Worm (Caenorhabditis elegans) whole organism, midembryonic: ENCODE measurements around the gene aptf-1.

ENCODE experiments used
- T22C8.4 ChIP-seq: fragments of 200-800 bp; sonication (Bioruptor generic); IDR thresholded peaks from 2 replicates; pipeline ENCODE4 v1.3.6; 2022; ENCODE audit warnings: missing genetic modification characterization, missing compliant biosample characterization
- cog-1 ChIP-seq: sonication (generic microtip); optimal IDR thresholded peaks from 2 replicates; lab custom pipeline; 2016; ENCODE audit warnings: missing genetic modification characterization, missing compliant biosample characterization
- flt-1 ChIP-seq: fragments of 200-800 bp; sonication (Bioruptor generic); IDR thresholded peaks from 2 replicates; pipeline ENCODE4 v1.3.6; 2022; ENCODE audit warnings: missing genetic modification characterization, missing compliant biosample characterization
- klf-2 ChIP-seq: fragments of 200-800 bp; sonication (Bioruptor generic); conservative IDR thresholded peaks from 2 replicates; pipeline ENCODE4 v1.3.6; 2022; ENCODE audit warnings: missing genetic modification reagents, missing genetic modification characterization, missing compliant biosample characterization
- med-1 ChIP-seq: sonication (generic microtip); optimal IDR thresholded peaks from 2 replicates; lab custom pipeline; 2017; ENCODE audit warnings: missing genetic modification characterization, mild to moderate bottlenecking, missing compliant biosample characterization, antibody characterized with exemption, missing genetic modification reagents; ENCODE audit not compliant: insufficient read depth
- ref-1 ChIP-seq: fragments of 200-800 bp; sonication (Bioruptor generic); conservative IDR thresholded peaks from 2 replicates; pipeline ENCODE4 v1.3.6; 2022; ENCODE audit warnings: missing genetic modification reagents, missing genetic modification characterization, missing compliant biosample characterization
- tab-1 ChIP-seq: fragments of 200-800 bp; sonication (Bioruptor generic); IDR thresholded peaks from 2 replicates; pipeline ENCODE4 v1.3.6; 2022; ENCODE audit warnings: missing genetic modification characterization, missing compliant biosample characterization
- ztf-23 ChIP-seq: fragments of 200-800 bp; sonication (Bioruptor generic); IDR thresholded peaks from 2 replicates; pipeline ENCODE4 v1.3.6; 2022; ENCODE audit warnings: missing genetic modification reagents, missing genetic modification characterization, missing compliant biosample characterization
- ztf-29 ChIP-seq: fragments of 200-800 bp; sonication (Bioruptor generic); IDR thresholded peaks from 2 replicates; pipeline ENCODE4 v1.3.6; 2022; ENCODE audit warnings: missing genetic modification reagents, missing genetic modification characterization, missing compliant biosample characterization

The aptf-1 gene

DNA sequence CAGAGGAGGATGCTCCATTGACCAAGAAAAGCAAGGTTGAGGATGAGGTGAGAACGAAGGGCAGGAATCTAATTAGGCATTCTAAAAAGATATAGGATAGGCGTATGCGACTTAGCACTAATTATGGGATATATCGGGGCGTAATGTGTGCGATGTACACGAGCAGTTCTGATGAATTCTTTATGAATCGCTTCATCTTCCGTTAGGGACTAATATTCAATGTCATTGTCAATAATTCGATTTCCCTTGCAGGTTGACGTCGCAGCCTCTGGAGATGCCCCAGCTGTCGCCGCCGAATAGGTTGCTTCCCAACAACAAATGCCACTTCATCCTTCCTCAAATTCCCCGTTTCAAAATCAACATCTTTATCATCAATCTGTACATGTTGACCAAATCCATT lies 38.4 kb downstream of the aptf-1 start:
- TF ChIP-seq klf-2 (GFP tag; lab: Robert Waterston, UW) (no peak), ztf-23 (GFP tag; lab: Robert Waterston, UW) (no peak), ref-1 (GFP tag; lab: Robert Waterston, UW) (no peak), tab-1 (GFP tag; lab: Robert Waterston, UW) (no peak), ztf-29 (GFP tag; lab: Robert Waterston, UW) (no peak), cog-1 (tag; lab: Kevin White, UChicago) (no peak)

DNA sequence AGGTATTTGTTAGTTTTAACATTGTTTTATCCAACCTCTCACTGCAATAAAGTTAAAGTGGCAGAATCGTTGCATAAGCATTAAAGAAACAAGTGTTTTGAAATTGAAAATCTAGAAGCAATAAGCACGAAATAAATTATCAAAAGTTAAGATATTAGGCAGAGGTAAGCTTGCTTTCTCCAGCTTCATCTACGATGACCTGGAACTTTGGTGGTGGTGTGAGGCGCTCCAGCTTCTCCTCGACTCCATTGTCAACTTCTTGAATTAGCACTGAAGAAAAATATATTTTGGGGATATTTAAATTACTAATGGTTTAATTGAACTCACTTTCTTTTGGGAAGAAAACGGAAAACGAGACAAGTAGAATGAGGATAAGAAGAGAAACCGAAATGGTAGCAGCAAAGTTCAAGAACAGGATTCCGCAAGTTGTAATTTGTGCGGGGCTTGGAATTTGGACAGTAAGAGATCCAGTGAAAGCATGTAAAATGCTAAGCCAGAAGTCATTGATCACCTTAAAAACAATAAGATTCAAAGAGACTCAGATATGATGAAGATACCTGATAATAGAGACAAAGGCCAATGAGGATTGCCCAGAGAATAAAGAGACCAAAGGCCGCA lies 39.0 kb downstream of the aptf-1 start:
- TF ChIP-seq med-1 (GFP tag; lab: Kevin White, UChicago) (no peak), ztf-29 (GFP tag; lab: Robert Waterston, UW) (no peak), cog-1 (tag; lab: Kevin White, UChicago) (no peak), tab-1 (GFP tag; lab: Robert Waterston, UW) (no peak), klf-2 (GFP tag; lab: Robert Waterston, UW) (no peak), ztf-23 (GFP tag; lab: Robert Waterston, UW) (no peak), flt-1 (GFP tag; lab: Robert Waterston, UW) (no peak), T22C8.4 (no peak), ref-1 (GFP tag; lab: Robert Waterston, UW) (no peak)

DNA sequence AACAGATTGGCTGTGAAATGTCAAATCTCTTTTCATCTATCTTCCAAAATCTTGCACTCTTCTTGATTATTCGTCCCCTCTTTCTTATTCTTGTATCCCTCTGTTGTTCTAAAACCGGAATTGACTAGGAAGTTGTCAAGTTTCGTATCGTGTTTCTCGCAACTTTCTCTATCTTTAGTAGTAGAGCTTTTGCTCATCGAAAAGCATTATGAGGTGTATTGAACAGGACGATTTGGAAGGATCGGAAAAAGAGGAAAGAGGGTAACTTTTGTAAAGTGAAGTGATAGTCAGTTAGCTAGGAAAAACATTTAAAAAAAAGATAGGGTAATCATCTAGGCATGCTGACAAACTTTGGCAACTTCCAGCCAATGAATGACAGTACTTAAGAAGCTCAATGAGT lies 41.7 kb downstream of the aptf-1 start:
- no peak for TF ChIP-seq cog-1 (tag; lab: Kevin White, UChicago)
- no peak for TF ChIP-seq ztf-23 (GFP tag; lab: Robert Waterston, UW)
- no peak for TF ChIP-seq flt-1 (GFP tag; lab: Robert Waterston, UW)
- TF ChIP-seq klf-2 (GFP tag; lab: Robert Waterston, UW) = no peak

DNA sequence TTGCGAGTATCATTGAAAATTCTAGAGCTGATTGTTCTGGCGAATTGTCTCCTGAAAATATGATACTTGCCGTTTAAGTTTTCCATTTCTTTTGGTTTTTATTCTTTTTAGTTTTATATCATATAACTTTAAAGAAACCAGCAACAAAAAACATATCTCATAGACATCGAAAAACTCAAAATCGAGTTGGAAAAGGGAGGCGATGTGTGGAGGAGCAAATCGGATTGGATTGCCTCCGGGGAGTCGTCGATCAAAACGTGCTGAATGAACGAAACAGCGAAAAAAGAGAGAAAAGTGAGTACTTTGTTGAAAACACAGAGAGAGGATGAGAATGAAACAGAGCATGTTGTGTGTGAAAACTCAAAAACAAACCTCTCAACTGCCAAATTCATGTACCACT lies 42.4 kb downstream of the aptf-1 start:
- TF ChIP-seq ztf-23 (GFP tag; lab: Robert Waterston, UW) = no peak
- TF ChIP-seq tab-1 (GFP tag; lab: Robert Waterston, UW) = no peak
- no peak for TF ChIP-seq klf-2 (GFP tag; lab: Robert Waterston, UW)
- TF ChIP-seq med-1 (GFP tag; lab: Kevin White, UChicago) = no peak
- no peak for TF ChIP-seq T22C8.4
- no peak for TF ChIP-seq ztf-29 (GFP tag; lab: Robert Waterston, UW)
- no peak for TF ChIP-seq ref-1 (GFP tag; lab: Robert Waterston, UW)
- no peak for TF ChIP-seq flt-1 (GFP tag; lab: Robert Waterston, UW)
- TF ChIP-seq cog-1 (tag; lab: Kevin White, UChicago) = no peak

DNA sequence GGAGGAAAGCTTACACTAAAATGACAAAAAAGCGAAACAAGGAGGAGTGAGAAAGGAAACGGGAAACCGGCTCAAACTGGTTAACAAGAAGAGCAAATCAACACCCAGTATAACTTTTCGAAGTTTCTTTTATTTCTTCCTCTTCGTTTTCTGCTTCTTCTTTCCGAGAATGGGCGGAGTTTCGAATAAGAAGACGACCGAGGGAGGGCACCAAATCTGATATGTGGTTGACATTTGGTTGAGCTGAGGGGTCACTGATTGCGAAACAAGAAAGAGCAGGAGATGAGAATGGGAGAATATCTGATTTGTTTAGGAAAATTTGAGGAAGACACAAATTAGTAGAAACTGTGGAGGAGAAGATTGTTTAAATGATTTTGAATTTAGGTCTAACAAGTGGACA lies 43.8 kb downstream of the aptf-1 start:
- TF ChIP-seq med-1 (GFP tag; lab: Kevin White, UChicago) (no peak), ztf-23 (GFP tag; lab: Robert Waterston, UW) (no peak), tab-1 (GFP tag; lab: Robert Waterston, UW) (no peak), T22C8.4 (no peak)

DNA sequence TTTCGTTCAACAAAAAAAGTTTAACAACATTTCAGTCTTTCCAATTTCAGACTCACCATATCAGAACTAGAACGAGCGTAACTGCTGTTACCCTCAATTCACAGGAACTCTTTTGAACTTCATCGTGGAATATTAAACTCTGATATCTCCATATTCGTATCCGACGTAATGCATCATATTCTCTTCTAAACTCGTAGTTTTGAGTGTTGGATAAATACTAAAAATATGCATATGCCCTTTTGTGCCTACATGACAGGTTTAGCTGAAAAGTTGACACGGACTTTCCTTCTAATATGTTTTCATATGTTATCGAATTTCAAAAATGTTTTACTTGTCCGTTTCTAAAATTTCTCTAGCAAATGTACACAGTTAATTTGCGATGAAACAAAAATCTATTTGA lies 44.3 kb downstream of the aptf-1 start, which contains the start of gene twk-49:
Gene twk-49, minus strand, starts transcription at position 101 of the 400 bp plus-strand sequence.
- no peak for TF ChIP-seq cog-1 (tag; lab: Kevin White, UChicago)
- TF ChIP-seq med-1 (GFP tag; lab: Kevin White, UChicago) = no peak
- no peak for TF ChIP-seq T22C8.4
- TF ChIP-seq ztf-23 (GFP tag; lab: Robert Waterston, UW) = no peak
- no peak for TF ChIP-seq ref-1 (GFP tag; lab: Robert Waterston, UW)
- no peak for TF ChIP-seq tab-1 (GFP tag; lab: Robert Waterston, UW)
- no peak for TF ChIP-seq klf-2 (GFP tag; lab: Robert Waterston, UW)
- TF ChIP-seq flt-1 (GFP tag; lab: Robert Waterston, UW) = no peak
- no peak for TF ChIP-seq ztf-29 (GFP tag; lab: Robert Waterston, UW)

DNA sequence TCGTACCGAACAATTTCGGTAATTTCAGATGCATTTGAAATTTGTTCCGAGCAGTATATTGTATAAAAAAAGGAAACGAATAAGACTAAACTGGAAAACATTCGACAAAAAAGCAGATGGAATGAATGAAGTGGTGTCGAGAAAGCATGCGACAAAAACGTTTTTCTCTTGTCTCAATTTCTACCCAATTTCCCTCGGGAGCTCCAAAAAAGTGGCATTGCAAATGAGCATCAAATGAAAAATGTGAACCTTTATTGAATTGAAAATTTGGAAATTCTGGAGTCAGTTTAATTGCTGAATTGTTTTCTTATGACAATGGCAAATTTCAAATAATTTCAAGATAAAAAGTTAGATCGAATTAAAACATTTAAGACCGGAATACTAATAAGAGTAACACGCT lies 45.4 kb downstream of the aptf-1 start, which contains the start of gene R05G9.5:
Gene R05G9.5, minus strand, starts transcription at position 101 of the 400 bp plus-strand sequence.
- no peak for TF ChIP-seq med-1 (GFP tag; lab: Kevin White, UChicago)
- no peak for TF ChIP-seq ztf-23 (GFP tag; lab: Robert Waterston, UW)
- TF ChIP-seq tab-1 (GFP tag; lab: Robert Waterston, UW) = no peak
- no peak for TF ChIP-seq T22C8.4

DNA sequence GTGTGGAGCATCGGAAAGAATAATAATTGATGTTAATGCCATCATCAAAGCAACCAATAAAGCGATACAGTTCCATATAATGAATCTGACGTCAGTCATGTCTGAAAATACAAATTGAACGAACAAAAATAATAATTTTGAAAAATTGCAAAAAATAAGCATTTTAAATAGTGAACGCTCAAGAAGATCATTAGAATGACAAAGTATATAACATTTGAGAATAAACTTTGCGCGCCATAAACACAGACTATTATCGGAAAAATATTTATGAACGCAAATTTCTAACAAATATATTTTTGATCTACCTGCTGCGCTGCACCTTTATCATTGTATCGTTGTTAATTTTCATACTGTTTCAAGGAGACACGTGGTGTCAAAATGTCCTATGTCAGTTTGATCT lies 46.6 kb downstream of the aptf-1 start, which contains the start of gene R05G9.3:
Gene R05G9.3, minus strand, starts transcription at position 101 of the 400 bp plus-strand sequence.
- TF ChIP-seq cog-1 (tag; lab: Kevin White, UChicago) (no peak), tab-1 (GFP tag; lab: Robert Waterston, UW) (no peak), T22C8.4 (no peak), med-1 (GFP tag; lab: Kevin White, UChicago) (no peak), flt-1 (GFP tag; lab: Robert Waterston, UW) (no peak), ztf-23 (GFP tag; lab: Robert Waterston, UW) (no peak), ref-1 (GFP tag; lab: Robert Waterston, UW) (no peak), klf-2 (GFP tag; lab: Robert Waterston, UW) (no peak), ztf-29 (GFP tag; lab: Robert Waterston, UW) (no peak)

DNA sequence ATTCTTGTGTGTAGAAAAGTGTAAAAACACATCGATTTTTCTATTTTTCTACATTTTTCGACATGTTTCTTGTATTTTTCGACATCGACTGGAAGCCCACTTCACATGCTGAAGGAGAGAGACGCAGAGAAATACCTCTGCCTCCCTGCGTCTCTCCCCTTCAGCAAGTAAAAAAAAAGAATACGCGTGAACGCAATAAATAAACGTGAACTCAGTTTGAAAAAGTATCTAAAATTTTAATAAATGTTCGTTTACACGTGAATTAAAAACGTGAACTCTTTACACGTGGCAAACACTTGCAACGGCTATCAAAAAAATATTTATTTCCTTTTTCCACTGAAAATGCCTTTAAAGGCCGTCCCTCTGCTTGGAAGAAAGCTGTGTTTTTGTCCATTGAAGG lies 48.1 kb downstream of the aptf-1 start, which contains the start of gene R05G9.1:
Gene R05G9.1, plus strand, starts transcription at position 343 of the 400 bp plus-strand sequence.
- TF ChIP-seq ztf-23 (GFP tag; lab: Robert Waterston, UW) (no peak), ref-1 (GFP tag; lab: Robert Waterston, UW) (no peak), flt-1 (GFP tag; lab: Robert Waterston, UW) (no peak), ztf-29 (GFP tag; lab: Robert Waterston, UW) (no peak), med-1 (GFP tag; lab: Kevin White, UChicago) (no peak), cog-1 (tag; lab: Kevin White, UChicago) (no peak), T22C8.4 (no peak), tab-1 (GFP tag; lab: Robert Waterston, UW) (no peak), klf-2 (GFP tag; lab: Robert Waterston, UW) (no peak)
